Worm (Caenorhabditis elegans) whole organism, L4/young adult: ENCODE measurements around the gene C52A10.3.

Experiments used
- W03F9.2 ChIP-seq: fragments of 150-350 bp; optimal IDR thresholded peaks from 2 replicates; lab custom pipeline; 2014; ENCODE audit warnings: missing biosample characterization, missing genetic modification characterization
- him-1 ChIP-seq: sonication (generic microtip); optimal IDR thresholded peaks from 2 replicates; lab custom pipeline; 2016; ENCODE audit warnings: missing genotype, missing genetic modification reagents, missing genetic modification characterization, missing compliant biosample characterization

ce11 chrV:5237116-5237515, 2.2 kb downstream of the C52A10.3 start, which contains the start of gene cest-35.2:
- TF ChIP-seq him-1 (tag; lab: Kevin White, UChicago), result no peak
- no peak for TF ChIP-seq W03F9.2
